Worm (Caenorhabditis elegans) whole organism, L2 larva: Measurements from ENCODE around the gene C27D6.1.

ENCODE experiments used
- C34F6.9 ChIP-seq: fragments of 150-350 bp; optimal IDR thresholded peaks from 2 replicates; lab custom pipeline; 2014; ENCODE audit warnings: missing biosample characterization, missing genetic modification characterization
- F13H6.1 ChIP-seq: sonication (generic microtip); optimal IDR thresholded peaks from 2 replicates; lab custom pipeline; 2016; ENCODE audit warnings: missing genetic modification characterization, missing compliant biosample characterization
- R02D3.7 ChIP-seq: fragments of 150-350 bp; optimal IDR thresholded peaks from 2 replicates; lab custom pipeline; 2014; ENCODE audit warnings: missing biosample characterization, missing genetic modification characterization
- Y55F3AM.14 ChIP-seq: fragments of 200-800 bp; sonication (Bioruptor generic); optimal IDR thresholded peaks from 2 replicates; lab custom pipeline; 2018; ENCODE audit warnings: mild to moderate bottlenecking, missing genetic modification characterization, missing compliant biosample characterization
- ZK546.5 ChIP-seq: sonication (generic microtip); optimal IDR thresholded peaks from 2 replicates; lab custom pipeline; 2017; ENCODE audit warnings: missing biosample characterization, missing genetic modification characterization
- aly-2 ChIP-seq: fragments of 150-350 bp; optimal IDR thresholded peaks from 2 replicates; lab custom pipeline; 2014; ENCODE audit warnings: missing biosample characterization, missing genetic modification characterization
- ama-1 ChIP-seq: fragments of 150-350 bp; optimal IDR thresholded peaks from 2 replicates; lab custom pipeline; 2018; ENCODE audit warnings: inconsistent platforms
- blmp-1 ChIP-seq: sonication (generic microtip); optimal IDR thresholded peaks from 2 replicates; lab custom pipeline; 2017; ENCODE audit warnings: missing genetic modification characterization, mild to moderate bottlenecking, missing compliant biosample characterization, antibody characterized with exemption, moderate library complexity; ENCODE audit not compliant: insufficient read depth
- ceh-82 ChIP-seq: fragments of 150-350 bp; optimal IDR thresholded peaks from 2 replicates; lab custom pipeline; 2014; ENCODE audit warnings: missing biosample characterization, missing genetic modification characterization
- crh-2 ChIP-seq: sonication (generic microtip); optimal IDR thresholded peaks from 2 replicates; lab custom pipeline; 2017; ENCODE audit warnings: missing biosample characterization, missing genetic modification characterization
- egl-27 ChIP-seq: sonication (generic microtip); optimal IDR thresholded peaks from 3 replicates; lab custom pipeline; 2017; ENCODE audit warnings: missing biosample characterization, missing genetic modification reagents, missing genetic modification characterization
- fos-1 ChIP-seq: fragments of 150-350 bp; optimal IDR thresholded peaks from 2 replicates; lab custom pipeline; 2014; ENCODE audit warnings: missing biosample characterization, missing genetic modification characterization
- gmeb-1 ChIP-seq: fragments of 150-350 bp; optimal IDR thresholded peaks from 2 replicates; lab custom pipeline; 2014; ENCODE audit warnings: missing biosample characterization, missing genetic modification characterization
- lin-11 ChIP-seq: fragments of 150-350 bp; sonication (generic microtip); optimal IDR thresholded peaks from 2 replicates; lab custom pipeline; 2014; ENCODE audit warnings: missing biosample characterization, missing genetic modification characterization, inconsistent platforms, mixed read lengths
- lin-13 ChIP-seq: fragments of 150-350 bp; optimal IDR thresholded peaks from 2 replicates; lab custom pipeline; 2014; ENCODE audit warnings: missing biosample characterization, missing genetic modification reagents, missing genetic modification characterization
- lsy-2 ChIP-seq, 2 experiments: fragments of 150-350 bp in 1 of 2; sonication (generic microtip) in 1 of 2; optimal IDR thresholded peaks; 2 replicates each; lab custom pipeline; 2014 to 2017; ENCODE audit warnings: missing biosample characterization in 2 of 2, missing genetic modification characterization in 2 of 2
- mab-5 ChIP-seq: fragments of 150-350 bp; optimal IDR thresholded peaks from 2 replicates; lab custom pipeline; 2014; ENCODE audit warnings: missing biosample characterization, missing genetic modification characterization
- mbf-1 ChIP-seq: sonication (generic microtip); optimal IDR thresholded peaks from 2 replicates; lab custom pipeline; 2017; ENCODE audit warnings: missing biosample characterization, missing genetic modification characterization
- mdl-1 ChIP-seq, 2 experiments: fragments of 150-350 bp in 1 of 2; sonication (generic microtip) in 1 of 2; optimal IDR thresholded peaks; 2 replicates each; lab custom pipeline; 2017; ENCODE audit warnings: missing biosample characterization in 2 of 2, missing genetic modification characterization in 2 of 2
- nhr-10 ChIP-seq: sonication (generic microtip); optimal IDR thresholded peaks from 2 replicates; lab custom pipeline; 2017; ENCODE audit warnings: missing biosample characterization, missing genetic modification characterization
- nhr-12 ChIP-seq: fragments of 150-350 bp; optimal IDR thresholded peaks from 2 replicates; lab custom pipeline; 2014; ENCODE audit warnings: missing biosample characterization, missing genetic modification characterization
- nhr-129 ChIP-seq: fragments of 150-350 bp; optimal IDR thresholded peaks from 2 replicates; lab custom pipeline; 2014; ENCODE audit warnings: missing biosample characterization, missing genetic modification characterization
- nhr-21 ChIP-seq: fragments of 150-350 bp; optimal IDR thresholded peaks from 2 replicates; lab custom pipeline; 2014; ENCODE audit warnings: missing biosample characterization, missing genetic modification characterization
- nhr-23 ChIP-seq: fragments of 150-350 bp; optimal IDR thresholded peaks from 2 replicates; lab custom pipeline; 2014; ENCODE audit warnings: missing biosample characterization, missing genetic modification reagents, missing genetic modification characterization
- nhr-237 ChIP-seq: fragments of 150-350 bp; optimal IDR thresholded peaks from 2 replicates; lab custom pipeline; 2014; ENCODE audit warnings: missing biosample characterization, missing genetic modification characterization
- nhr-25 ChIP-seq: fragments of 150-350 bp; sonication (generic microtip); optimal IDR thresholded peaks from 3 replicates; lab custom pipeline; 2014; ENCODE audit warnings: missing biosample characterization, missing genetic modification characterization
- nhr-6 ChIP-seq: fragments of 150-350 bp; optimal IDR thresholded peaks from 2 replicates; lab custom pipeline; 2014; ENCODE audit warnings: missing biosample characterization, missing genetic modification characterization
- peb-1 ChIP-seq: fragments of 150-350 bp; optimal IDR thresholded peaks from 2 replicates; lab custom pipeline; 2014; ENCODE audit warnings: missing biosample characterization, missing genetic modification characterization
- sem-4 ChIP-seq: fragments of 150-350 bp; optimal IDR thresholded peaks from 2 replicates; lab custom pipeline; 2014; ENCODE audit warnings: missing biosample characterization, missing genetic modification reagents, missing genetic modification characterization
- skn-1 ChIP-seq: sonication (generic microtip); optimal IDR thresholded peaks from 2 replicates; lab custom pipeline; 2017; ENCODE audit warnings: missing biosample characterization, missing genetic modification characterization
- sma-3 ChIP-seq: sonication (generic microtip); optimal IDR thresholded peaks from 2 replicates; lab custom pipeline; 2016; ENCODE audit warnings: missing genetic modification reagents, missing genetic modification characterization, missing compliant biosample characterization
- sma-9 ChIP-seq, 2 experiments: fragments of 150-350 bp in 1 of 2; sonication (generic microtip) in 1 of 2; optimal IDR thresholded peaks; 2 replicates each; lab custom pipeline; 2014 to 2016; ENCODE audit warnings: missing genetic modification characterization in 2 of 2, mild to moderate bottlenecking in 1 of 2, missing biosample characterization in 1 of 2, missing compliant biosample characterization in 1 of 2, missing genetic modification reagents in 1 of 2, moderate library complexity in 1 of 2
- snpc-4 ChIP-seq: fragments of 150-350 bp; optimal IDR thresholded peaks from 2 replicates; lab custom pipeline; 2014; ENCODE audit warnings: missing biosample characterization, missing genetic modification characterization
- unc-39 ChIP-seq: fragments of 150-350 bp; optimal IDR thresholded peaks from 2 replicates; lab custom pipeline; 2014; ENCODE audit warnings: missing biosample characterization, missing genetic modification characterization
- unc-55 ChIP-seq: fragments of 150-350 bp; sonication (generic microtip); optimal IDR thresholded peaks from 3 replicates; lab custom pipeline; 2014; ENCODE audit warnings: missing biosample characterization, missing genetic modification reagents, missing genetic modification characterization
- unc-62 ChIP-seq: fragments of 150-350 bp; optimal IDR thresholded peaks from 2 replicates; lab custom pipeline; 2014; ENCODE audit warnings: missing biosample characterization, missing genetic modification reagents, missing genetic modification characterization
- zag-1 ChIP-seq: fragments of 150-350 bp; optimal IDR thresholded peaks from 2 replicates; lab custom pipeline; 2014; ENCODE audit warnings: missing biosample characterization, missing genetic modification characterization
- ztf-1 ChIP-seq: fragments of 200-800 bp; sonication (Bioruptor generic); conservative IDR thresholded peaks from 2 replicates; pipeline ENCODE4 v1.3.6; 2022; ENCODE audit warnings: missing genetic modification characterization, missing compliant biosample characterization
- ztf-4 ChIP-seq: fragments of 150-350 bp; optimal IDR thresholded peaks from 2 replicates; lab custom pipeline; 2014; ENCODE audit warnings: missing biosample characterization, missing genetic modification characterization

The C27D6.1 gene

ce11 chrII:5177902-5178301, 5.4 kb downstream of the C27D6.1 start, which contains the start of gene C27D6.12:
Gene C27D6.12 (minus strand): TSS chrII:5178002.
- no peak for TF ChIP-seq unc-62 (GFP tag; lab: Kevin White, UChicago)
- no peak for TF ChIP-seq ama-1
- no peak for TF ChIP-seq nhr-237 (tag; lab: Kevin White, UChicago)
- no peak for TF ChIP-seq ZK546.5 (tag; lab: Kevin White, UChicago)
- no peak for TF ChIP-seq aly-2
- TF ChIP-seq lin-13 = no peak

ce11 chrII:5178609-5179008, 6.1 kb downstream of the C27D6.1 start:
- TF ChIP-seq ama-1 (peak; percentile 23), mdl-1 (tag; optimal IDR thresholded peaks at IDR 0.05; lab: Kevin White, UChicago) (no peak)

ce11 chrII:5180272-5180671, 7.7 kb downstream of the C27D6.1 start:
- no peak for TF ChIP-seq mab-5 (tag; lab: Kevin White, UChicago)
- no peak for TF ChIP-seq blmp-1 (tag; lab: Kevin White, UChicago)
- no peak for TF ChIP-seq sma-9 (GFP tag; optimal IDR thresholded peaks at IDR 0.05; lab: Kevin White, UChicago)
- no peak for TF ChIP-seq sma-9 (tag; optimal IDR thresholded peaks at IDR 0.05; lab: Kevin White, UChicago)
- TF ChIP-seq gmeb-1 (tag; lab: Kevin White, UChicago) = no peak
- no peak for TF ChIP-seq nhr-21 (tag; lab: Kevin White, UChicago)

ce11 chrII:5181497-5181896, 8.9 kb downstream of the C27D6.1 start:
- TF ChIP-seq unc-62 (GFP tag; lab: Kevin White, UChicago) = no peak
- no peak for TF ChIP-seq nhr-10
- peak; percentile 61 for TF ChIP-seq unc-55
- peak; percentile 80 for TF ChIP-seq F13H6.1 (tag; lab: Kevin White, UChicago)
- TF ChIP-seq nhr-6 (tag; lab: Kevin White, UChicago) = no peak
- TF ChIP-seq Y55F3AM.14 (GFP tag; lab: Kevin White, UChicago) = peak; percentile 69
- no peak for TF ChIP-seq ama-1
- TF ChIP-seq C34F6.9 (tag; lab: Kevin White, UChicago) = peak; percentile 72
- no peak for TF ChIP-seq ztf-4 (tag; lab: Kevin White, UChicago)
- peak; percentile 54 for TF ChIP-seq egl-27 (tag; lab: Kevin White, UChicago)
- TF ChIP-seq snpc-4 (tag; lab: Kevin White, UChicago) = peak; percentile 62
- peak; percentile 56 for TF ChIP-seq sem-4 (tag; lab: Kevin White, UChicago)
- TF ChIP-seq lsy-2 (tag; optimal IDR thresholded peaks at IDR 0.05; lab: Kevin White, UChicago) = peak; percentile 18 to 74
- peak; percentile 55 for TF ChIP-seq lin-13
- peak; percentile 71 for TF ChIP-seq zag-1 (tag; lab: Kevin White, UChicago)
- TF ChIP-seq ZK546.5 (tag; lab: Kevin White, UChicago) = peak; percentile 6
- peak; percentile 49 for TF ChIP-seq lin-11 (tag; lab: Kevin White, UChicago)
- TF ChIP-seq nhr-129 = peak; percentile 77
- TF ChIP-seq nhr-21 (tag; lab: Kevin White, UChicago) = peak; percentile 34
- TF ChIP-seq mdl-1 (tag; optimal IDR thresholded peaks at IDR 0.05; lab: Kevin White, UChicago) = peak; percentile 75 to 85
- TF ChIP-seq fos-1 = peak; percentile 48
- peak; percentile 22 for TF ChIP-seq sma-3 (GFP tag; lab: Kevin White, UChicago)
- TF ChIP-seq nhr-237 (tag; lab: Kevin White, UChicago) = no peak
- TF ChIP-seq nhr-25 (tag; lab: Kevin White, UChicago) = peak; percentile 51
- peak; percentile 79 for TF ChIP-seq sma-9 (GFP tag; optimal IDR thresholded peaks at IDR 0.05; lab: Kevin White, UChicago)
- no peak for TF ChIP-seq sma-9 (tag; optimal IDR thresholded peaks at IDR 0.05; lab: Kevin White, UChicago)
- TF ChIP-seq blmp-1 (tag; lab: Kevin White, UChicago) = peak; percentile 74

ce11 chrII:5182451-5182850, 9.9 kb downstream of the C27D6.1 start:
- peak; percentile 47 for TF ChIP-seq sma-3 (GFP tag; lab: Kevin White, UChicago)
- no peak for TF ChIP-seq egl-27 (tag; lab: Kevin White, UChicago)
- no peak for TF ChIP-seq unc-39 (tag; lab: Kevin White, UChicago)
- TF ChIP-seq nhr-23 (tag; lab: Kevin White, UChicago) = no peak
- no peak for TF ChIP-seq peb-1
- TF ChIP-seq mdl-1 (tag; optimal IDR thresholded peaks at IDR 0.05; lab: Kevin White, UChicago) = peak in 1 of 2 experiments; percentile 45
- TF ChIP-seq R02D3.7 (tag; lab: Kevin White, UChicago) = no peak
- TF ChIP-seq snpc-4 (tag; lab: Kevin White, UChicago) = no peak
- TF ChIP-seq Y55F3AM.14 (GFP tag; lab: Kevin White, UChicago) = no peak
- peak in 1 of 2 experiments; percentile 74 for TF ChIP-seq lsy-2 (tag; optimal IDR thresholded peaks at IDR 0.05; lab: Kevin White, UChicago)
- peak; percentile 66 for TF ChIP-seq gmeb-1 (tag; lab: Kevin White, UChicago)
- TF ChIP-seq ceh-82 (tag; lab: Kevin White, UChicago) = no peak
- no peak for TF ChIP-seq ama-1
- TF ChIP-seq nhr-237 (tag; lab: Kevin White, UChicago) = no peak
- TF ChIP-seq blmp-1 (tag; lab: Kevin White, UChicago) = peak; percentile 81
- no peak for TF ChIP-seq unc-55
- TF ChIP-seq nhr-12 (tag; lab: Kevin White, UChicago) = no peak
- peak; percentile 44 for TF ChIP-seq sem-4 (tag; lab: Kevin White, UChicago)
- no peak for TF ChIP-seq crh-2 (tag; lab: Kevin White, UChicago)
- no peak for TF ChIP-seq nhr-10
- TF ChIP-seq ztf-4 (tag; lab: Kevin White, UChicago) = no peak
- peak; percentile 81 for TF ChIP-seq sma-9 (GFP tag; optimal IDR thresholded peaks at IDR 0.05; lab: Kevin White, UChicago)
- no peak for TF ChIP-seq sma-9 (tag; optimal IDR thresholded peaks at IDR 0.05; lab: Kevin White, UChicago)
- no peak for TF ChIP-seq ztf-1 (GFP tag; lab: Robert Waterston, UW)
- no peak for TF ChIP-seq mbf-1 (tag; lab: Kevin White, UChicago)
- TF ChIP-seq nhr-129 = peak; percentile 88
- TF ChIP-seq C34F6.9 (tag; lab: Kevin White, UChicago) = peak; percentile 67
- TF ChIP-seq lin-13 = peak; percentile 44
- no peak for TF ChIP-seq unc-62 (GFP tag; lab: Kevin White, UChicago)
- TF ChIP-seq aly-2 = no peak
- TF ChIP-seq skn-1 (tag; lab: Kevin White, UChicago) = no peak
- TF ChIP-seq zag-1 (tag; lab: Kevin White, UChicago) = peak; percentile 41
